Worm (Caenorhabditis elegans) whole organism, L3 larva: ENCODE data around the gene F25D1.5.

Experiments used
- R02D3.7 ChIP-seq: fragments of 150-350 bp; optimal IDR thresholded peaks from 2 replicates; lab custom pipeline; 2014; ENCODE audit warnings: missing biosample characterization, missing genetic modification characterization
- ZK546.5 ChIP-seq: sonication (generic microtip); optimal IDR thresholded peaks from 2 replicates; lab custom pipeline; 2017; ENCODE audit warnings: missing biosample characterization, missing genetic modification characterization
- ceh-28 ChIP-seq: fragments of 150-350 bp; optimal IDR thresholded peaks from 2 replicates; lab custom pipeline; 2014; ENCODE audit warnings: missing biosample characterization, missing genetic modification reagents, missing genetic modification characterization
- ceh-82 ChIP-seq: fragments of 150-350 bp; optimal IDR thresholded peaks from 2 replicates; lab custom pipeline; 2014; ENCODE audit warnings: missing biosample characterization, missing genetic modification characterization
- ceh-9 ChIP-seq: sonication (generic microtip); optimal IDR thresholded peaks from 2 replicates; lab custom pipeline; 2018; ENCODE audit warnings: missing biosample characterization, missing genetic modification characterization
- daf-12 ChIP-seq: fragments of 150-350 bp; optimal IDR thresholded peaks from 2 replicates; lab custom pipeline; 2014; ENCODE audit warnings: missing biosample characterization, missing genetic modification reagents, missing genetic modification characterization
- egl-27 ChIP-seq: sonication (generic microtip); optimal IDR thresholded peaks from 4 replicates; lab custom pipeline; 2017; ENCODE audit warnings: missing biosample characterization, missing genetic modification reagents, missing genetic modification characterization
- egl-5 ChIP-seq: fragments of 150-350 bp; optimal IDR thresholded peaks from 2 replicates; lab custom pipeline; 2017; ENCODE audit warnings: missing biosample characterization, missing genetic modification reagents, missing genetic modification characterization, inconsistent platforms
- elt-2 ChIP-seq: sonication (generic microtip); optimal IDR thresholded peaks from 2 replicates; lab custom pipeline; 2016; ENCODE audit warnings: missing genetic modification reagents, mild to moderate bottlenecking, missing genetic modification characterization, missing compliant biosample characterization
- eor-1 ChIP-seq, 2 experiments: fragments of 150-350 bp; optimal IDR thresholded peaks; 2 replicates each; lab custom pipeline; 2014 to 2018; ENCODE audit warnings: missing biosample characterization in 2 of 2, missing genetic modification characterization in 2 of 2
- fkh-10 ChIP-seq: sonication (generic microtip); optimal IDR thresholded peaks from 2 replicates; lab custom pipeline; 2017; ENCODE audit warnings: missing biosample characterization, missing genetic modification reagents, missing genetic modification characterization
- fkh-2 ChIP-seq: fragments of 150-350 bp; optimal IDR thresholded peaks from 2 replicates; lab custom pipeline; 2014; ENCODE audit warnings: missing biosample characterization, missing genetic modification reagents, missing genetic modification characterization
- fos-1 ChIP-seq: fragments of 150-350 bp; optimal IDR thresholded peaks from 2 replicates; lab custom pipeline; 2014; ENCODE audit warnings: missing biosample characterization, missing genetic modification characterization
- hmg-11 ChIP-seq: sonication (generic microtip); optimal IDR thresholded peaks from 2 replicates; lab custom pipeline; 2016; ENCODE audit warnings: missing genetic modification characterization, missing compliant biosample characterization
- lin-15B ChIP-seq: fragments of 150-350 bp; optimal IDR thresholded peaks from 2 replicates; lab custom pipeline; 2014; ENCODE audit warnings: missing biosample characterization, missing genetic modification characterization
- lin-39 ChIP-seq: fragments of 150-350 bp; optimal IDR thresholded peaks from 2 replicates; lab custom pipeline; 2018; ENCODE audit warnings: missing biosample characterization, missing genetic modification reagents, missing genetic modification characterization
- mdl-1 ChIP-seq: fragments of 150-350 bp; optimal IDR thresholded peaks from 2 replicates; lab custom pipeline; 2014; ENCODE audit warnings: missing biosample characterization, missing genetic modification characterization
- mml-1 ChIP-seq: fragments of 150-350 bp; sonication (generic microtip); optimal IDR thresholded peaks from 3 replicates; lab custom pipeline; 2014; ENCODE audit warnings: missing biosample characterization, missing genetic modification characterization
- nfya-1 ChIP-seq: sonication (generic microtip); optimal IDR thresholded peaks from 2 replicates; lab custom pipeline; 2017; ENCODE audit warnings: missing genetic modification characterization, mild to moderate bottlenecking, missing compliant biosample characterization, antibody characterized with exemption, moderate library complexity; ENCODE audit not compliant: insufficient read depth
- nhr-11 ChIP-seq: fragments of 150-350 bp; optimal IDR thresholded peaks from 2 replicates; lab custom pipeline; 2014; ENCODE audit warnings: missing biosample characterization, missing genetic modification characterization
- nhr-23 ChIP-seq: fragments of 150-350 bp; optimal IDR thresholded peaks from 2 replicates; lab custom pipeline; 2014; ENCODE audit warnings: missing biosample characterization, missing genetic modification reagents, missing genetic modification characterization
- nhr-25 ChIP-seq: sonication (generic microtip); optimal IDR thresholded peaks from 2 replicates; lab custom pipeline; 2017; ENCODE audit warnings: missing biosample characterization, missing genetic modification characterization
- nhr-28 ChIP-seq: fragments of 150-350 bp; optimal IDR thresholded peaks from 2 replicates; lab custom pipeline; 2014; ENCODE audit warnings: missing biosample characterization, missing genetic modification characterization
- nhr-67 ChIP-seq: fragments of 150-350 bp; optimal IDR thresholded peaks from 2 replicates; lab custom pipeline; 2014; ENCODE audit warnings: missing biosample characterization, missing genetic modification characterization
- nhr-76 ChIP-seq: fragments of 150-350 bp; sonication (generic microtip); optimal IDR thresholded peaks from 5 replicates; lab custom pipeline; 2014; ENCODE audit warnings: missing biosample characterization, missing genetic modification characterization
- pha-4 ChIP-seq: fragments of 150-350 bp; optimal IDR thresholded peaks from 2 replicates; lab custom pipeline; 2014; ENCODE audit warnings: missing biosample characterization, missing genetic modification reagents, missing genetic modification characterization
- pqm-1 ChIP-seq: fragments of 150-350 bp; optimal IDR thresholded peaks from 2 replicates; lab custom pipeline; 2017; ENCODE audit warnings: missing biosample characterization, missing genetic modification characterization, inconsistent platforms
- sea-2 ChIP-seq: fragments of 150-350 bp; sonication (generic microtip); optimal IDR thresholded peaks from 4 replicates; lab custom pipeline; 2014; ENCODE audit warnings: missing biosample characterization, missing genetic modification reagents, missing genetic modification characterization
- tbx-2 ChIP-seq: sonication (generic microtip); optimal IDR thresholded peaks from 2 replicates; lab custom pipeline; 2016; ENCODE audit warnings: mild to moderate bottlenecking, missing genetic modification characterization, missing compliant biosample characterization
- unc-39 ChIP-seq: sonication (generic microtip); optimal IDR thresholded peaks from 4 replicates; lab custom pipeline; 2017; ENCODE audit warnings: missing biosample characterization, missing genetic modification characterization
- ztf-11 ChIP-seq: fragments of 150-350 bp; optimal IDR thresholded peaks from 2 replicates; lab custom pipeline; 2014; ENCODE audit warnings: missing biosample characterization, missing genetic modification characterization
- ztf-4 ChIP-seq: fragments of 150-350 bp; optimal IDR thresholded peaks from 2 replicates; lab custom pipeline; 2014; ENCODE audit warnings: missing biosample characterization, missing genetic modification characterization

F25D1.5 gene

DNA sequence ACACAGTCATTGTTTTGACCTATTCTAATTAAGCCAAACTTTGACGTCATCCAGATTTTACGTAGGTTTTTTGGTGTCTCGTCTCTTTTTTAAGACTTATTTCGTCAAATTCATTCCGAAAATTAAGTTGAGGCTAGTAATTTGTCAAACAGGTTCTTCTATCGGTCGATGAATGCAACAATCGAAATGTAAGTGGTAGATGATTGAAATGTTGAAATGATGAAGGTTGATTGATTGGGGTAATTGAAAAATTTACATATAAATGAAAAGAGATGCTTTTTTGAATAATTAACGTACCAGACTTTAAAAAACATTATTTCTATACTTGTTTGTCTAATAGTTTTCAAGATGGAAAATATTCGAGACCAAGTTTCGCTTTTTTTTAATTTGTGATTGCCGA lies 9.8 kb upstream of the F25D1.5 start:
- no peak for TF ChIP-seq nhr-23 (tag; lab: Kevin White, UChicago)
- no peak for TF ChIP-seq nhr-11
- no peak for TF ChIP-seq hmg-11 (tag; lab: Kevin White, UChicago)
- no peak for TF ChIP-seq pha-4 (tag; lab: Kevin White, UChicago)
- no peak for TF ChIP-seq nhr-25 (tag; lab: Kevin White, UChicago)
- no peak for TF ChIP-seq ztf-4 (tag; lab: Kevin White, UChicago)
- no peak for TF ChIP-seq elt-2 (tag; lab: Kevin White, UChicago)
- no peak for TF ChIP-seq lin-15B
- TF ChIP-seq egl-27 (tag; lab: Kevin White, UChicago): no peak

DNA sequence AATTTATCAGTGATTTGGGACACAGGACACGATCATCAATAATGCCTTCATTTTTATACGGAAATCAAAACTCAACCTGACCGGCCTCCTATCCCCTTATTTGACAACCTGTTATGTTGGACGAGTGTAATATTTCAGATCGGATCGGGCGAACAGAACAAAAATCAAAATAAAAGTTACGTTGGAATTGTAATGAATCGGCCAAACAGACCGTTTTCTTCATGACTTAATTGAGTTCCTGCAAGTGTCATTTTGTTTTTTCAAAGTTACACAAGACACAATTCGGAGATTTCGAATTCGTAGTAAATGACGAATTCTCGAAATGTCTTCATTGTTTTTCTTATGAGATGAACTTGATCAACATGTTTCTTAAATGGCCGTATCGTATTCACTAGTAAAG lies 8.7 kb upstream of the F25D1.5 start, which contains the start of gene F32G8.3:
TSS of gene F32G8.3 (minus strand) at position 101 of the 400 bp plus-strand sequence.
- no peak for TF ChIP-seq daf-12 (tag; lab: Kevin White, UChicago)
- TF ChIP-seq lin-15B: no peak
- no peak for TF ChIP-seq sea-2 (GFP tag; lab: Kevin White, UChicago)
- no peak for TF ChIP-seq nhr-25 (tag; lab: Kevin White, UChicago)
- no peak for TF ChIP-seq ceh-82 (tag; lab: Kevin White, UChicago)
- no peak for TF ChIP-seq tbx-2
- TF ChIP-seq ztf-11 (tag; lab: Kevin White, UChicago): no peak
- TF ChIP-seq ZK546.5: no peak

DNA sequence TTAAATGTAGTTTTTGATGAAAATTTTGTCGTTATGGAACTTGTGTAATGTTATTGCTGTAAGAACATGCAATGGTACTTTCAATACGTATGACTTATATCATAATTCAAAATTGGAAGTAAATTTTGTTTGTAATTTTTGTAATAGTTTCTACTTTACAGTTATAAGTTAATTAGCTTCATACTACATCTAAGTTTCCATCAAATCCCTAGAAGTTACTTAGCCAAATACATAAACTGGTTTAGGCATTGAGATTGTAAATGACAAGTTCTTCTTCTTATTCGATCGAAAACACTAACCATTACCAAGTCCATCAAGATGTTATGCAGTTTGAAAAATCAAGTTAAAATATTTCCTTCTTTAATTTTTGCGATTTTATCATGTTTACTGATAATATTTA lies 3.1 kb upstream of the F25D1.5 start, which contains the start of gene F32G8.2:
TSS of gene F32G8.2 (plus strand) at position 301 of the 400 bp plus-strand sequence.
- no peak for TF ChIP-seq egl-5
- TF ChIP-seq mml-1 (tag; lab: Kevin White, UChicago): no peak
- no peak for TF ChIP-seq nfya-1 (tag; lab: Kevin White, UChicago)
- no peak for TF ChIP-seq pqm-1 (tag; lab: Kevin White, UChicago)
- no peak for TF ChIP-seq nhr-11
- TF ChIP-seq mdl-1: no peak
- TF ChIP-seq ceh-9 (tag; lab: Kevin White, UChicago): no peak

DNA sequence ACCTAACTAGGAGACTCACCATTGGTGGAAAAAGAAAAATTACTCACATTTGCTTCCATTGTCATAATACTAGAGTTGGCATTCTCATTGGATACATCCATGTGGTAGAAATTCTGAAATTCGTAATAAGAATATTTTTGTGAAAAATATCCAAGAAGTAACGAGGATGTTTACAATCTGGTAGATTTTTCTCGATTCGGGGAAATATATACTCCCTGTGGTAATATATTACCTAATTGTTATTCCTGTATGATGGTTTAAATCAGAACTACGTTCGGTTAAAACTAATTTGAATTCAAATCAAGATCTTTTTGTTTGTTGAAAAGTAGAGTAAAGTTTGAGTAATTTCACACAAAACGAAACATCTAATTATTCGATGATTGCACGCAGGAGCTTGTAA lies 2.4 kb upstream of the F25D1.5 start, which contains the start of gene srd-34:
TSS of gene srd-34 (minus strand) at position 101 of the 400 bp plus-strand sequence.
- no peak for TF ChIP-seq eor-1 (tag; optimal IDR thresholded peaks at IDR 0.05; lab: Kevin White, UChicago)
- TF ChIP-seq R02D3.7: no peak
- TF ChIP-seq ceh-82 (tag; lab: Kevin White, UChicago): no peak
- no peak for TF ChIP-seq nhr-76 (tag; lab: Kevin White, UChicago)
- TF ChIP-seq mml-1 (tag; lab: Kevin White, UChicago): no peak
- no peak for TF ChIP-seq ztf-11 (tag; lab: Kevin White, UChicago)

DNA sequence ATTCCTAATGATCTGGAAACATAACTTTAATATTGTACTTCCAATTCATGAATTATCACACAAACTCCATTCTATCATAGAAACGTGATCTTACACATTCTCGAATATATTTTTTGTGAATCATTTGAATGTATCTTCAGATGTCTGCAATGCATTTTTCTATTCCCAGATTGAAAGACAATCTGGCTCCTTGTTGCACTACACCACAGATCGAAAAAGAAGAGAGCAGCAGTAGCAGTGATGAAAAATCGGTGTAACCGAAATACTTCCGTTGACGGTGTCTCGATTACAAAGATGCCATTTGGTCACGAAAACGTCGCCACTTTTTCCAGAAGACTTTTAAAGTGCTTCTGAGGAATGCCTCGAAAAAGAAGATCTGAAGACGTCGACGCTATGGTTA lies 6.6 kb downstream of the F25D1.5 start, which contains the start of gene degt-1:
TSS of gene degt-1 (plus strand) at position 301 of the 400 bp plus-strand sequence.
- no peak for TF ChIP-seq fkh-10
- no peak for TF ChIP-seq ceh-82 (tag; lab: Kevin White, UChicago)
- no peak for TF ChIP-seq hmg-11 (tag; lab: Kevin White, UChicago)
- TF ChIP-seq ceh-28 (tag; lab: Kevin White, UChicago): no peak
- TF ChIP-seq ceh-9 (tag; lab: Kevin White, UChicago): no peak
- no peak for TF ChIP-seq nhr-28 (tag; lab: Kevin White, UChicago)
- no peak for TF ChIP-seq elt-2 (tag; lab: Kevin White, UChicago)
- TF ChIP-seq fos-1 (tag; lab: Kevin White, UChicago): no peak
- TF ChIP-seq nfya-1 (tag; lab: Kevin White, UChicago): no peak
- TF ChIP-seq unc-39 (tag; lab: Kevin White, UChicago): no peak
- no peak for TF ChIP-seq nhr-23 (tag; lab: Kevin White, UChicago)
- TF ChIP-seq lin-39 (tag; lab: Kevin White, UChicago): no peak
- no peak for TF ChIP-seq tbx-2
- no peak for TF ChIP-seq fkh-2 (tag; lab: Kevin White, UChicago)
- no peak for TF ChIP-seq nhr-67 (tag; lab: Kevin White, UChicago)
- no peak for TF ChIP-seq egl-27 (tag; lab: Kevin White, UChicago)

DNA sequence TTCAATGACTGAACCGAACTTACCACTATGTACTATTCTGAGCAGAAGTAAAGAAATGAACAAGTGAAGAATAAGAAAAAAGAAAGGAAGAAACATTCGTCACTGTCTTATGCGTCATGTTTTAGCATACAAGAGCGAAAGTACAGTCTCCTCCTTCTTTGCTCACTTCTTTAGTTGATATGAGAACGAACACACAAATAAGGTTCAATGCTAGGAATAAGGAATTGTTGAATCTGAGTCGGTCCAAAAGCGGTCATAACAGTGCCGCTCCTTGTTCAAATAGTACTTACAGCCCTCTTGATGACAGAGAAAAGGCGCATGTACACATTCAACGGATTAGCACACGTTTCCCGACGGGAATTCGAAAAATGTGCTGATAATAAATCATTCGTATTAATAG lies 7.5 kb downstream of the F25D1.5 start, which contains the start of gene F25D1.8:
TSS of gene F25D1.8 (plus strand) at position 301 of the 400 bp plus-strand sequence.
- TF ChIP-seq ztf-4 (tag; lab: Kevin White, UChicago) (no peak), pqm-1 (tag; lab: Kevin White, UChicago) (peak; percentile 21)
